Worm (Caenorhabditis elegans): Measurements from ENCODE around the gene F40F8.3.

DNA sequence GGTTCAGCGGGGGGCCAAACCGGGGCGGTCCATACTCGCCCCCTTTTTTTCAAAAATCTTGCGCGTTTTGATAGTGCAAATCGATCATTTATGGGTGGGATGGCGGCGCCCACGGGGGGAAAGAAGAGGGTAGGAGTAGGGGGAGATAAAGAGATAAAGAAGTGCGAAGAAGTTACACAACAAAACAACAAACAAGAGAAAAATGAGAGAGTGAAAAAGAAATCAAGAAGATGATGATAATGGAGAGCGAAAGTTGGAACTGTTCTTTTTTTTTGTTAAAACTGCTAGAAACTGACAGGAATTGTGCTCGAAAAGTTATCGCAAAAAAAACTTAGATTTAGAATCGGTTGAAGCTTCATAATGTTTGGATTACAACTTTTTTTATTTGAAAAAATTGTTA lies 33.3 kb downstream of the F40F8.3 start, which contains the start of gene ptr-13:
- no peak for TF ChIP-seq unc-62 (GFP tag; optimal IDR thresholded peaks at IDR 0.05)
- TF ChIP-seq hlh-1 (tag; optimal IDR thresholded peaks at IDR 0.05), result no peak
- TF ChIP-seq mep-1 (tag; optimal IDR thresholded peaks at IDR 0.05), result no peak
- TF ChIP-seq ceh-43 (GFP tag; optimal IDR thresholded peaks at IDR 0.05), result no peak
- no peak for TF ChIP-seq flh-1 (GFP tag; optimal IDR thresholded peaks at IDR 0.05)
- no peak for TF ChIP-seq nhr-28 (tag; optimal IDR thresholded peaks at IDR 0.05)
- no peak for TF ChIP-seq ztf-11 (tag; optimal IDR thresholded peaks at IDR 0.05)
- TF ChIP-seq sem-2 (GFP tag; optimal IDR thresholded peaks at IDR 0.05), result no peak
- no peak for TF ChIP-seq elt-1 (tag; optimal IDR thresholded peaks at IDR 0.05; ENCODE audit: borderline replicate concordance, insufficient read depth)
- TF ChIP-seq pha-4 (tag; optimal IDR thresholded peaks at IDR 0.05), result no peak
- TF ChIP-seq lin-32 (GFP tag; optimal IDR thresholded peaks at IDR 0.05), result no peak
- no peak for TF ChIP-seq lin-13 (tag; optimal IDR thresholded peaks at IDR 0.05)

All from whole organism, mixed stage, embryonic.